Worm (Caenorhabditis elegans) whole organism, young adult: ENCODE data around the gene R07B1.11.

ENCODE experiments used
- B0261.1 ChIP-seq: sonication (generic microtip); optimal IDR thresholded peaks from 2 replicates; lab custom pipeline; 2016; ENCODE audit warnings: mild to moderate bottlenecking, missing genetic modification characterization, moderate library complexity, missing compliant biosample characterization
- B0336.3 ChIP-seq: fragments of 200-800 bp; sonication (Bioruptor generic); IDR thresholded peaks from 2 replicates; pipeline ENCODE4 v1.3.6; 2022; ENCODE audit warnings: missing genetic modification characterization, missing compliant biosample characterization
- C17E4.6 ChIP-seq: fragments of 200-800 bp; sonication (Bioruptor generic); IDR thresholded peaks from 2 replicates; pipeline ENCODE4 v1.3.6; 2022; ENCODE audit warnings: missing genetic modification reagents, missing genetic modification characterization, missing compliant biosample characterization
- D2030.7 ChIP-seq: fragments of 200-800 bp; sonication (Bioruptor generic); IDR thresholded peaks from 2 replicates; pipeline ENCODE4 v1.3.6; 2022; ENCODE audit warnings: missing genetic modification reagents, missing genetic modification characterization, missing compliant biosample characterization
- F39B2.1 ChIP-seq: fragments of 200-800 bp; sonication (Bioruptor generic); IDR thresholded peaks from 2 replicates; pipeline ENCODE4 v1.3.6; 2022; ENCODE audit warnings: missing genetic modification reagents, missing genetic modification characterization, missing compliant biosample characterization
- F52B5.7 ChIP-seq: sonication (generic microtip); optimal IDR thresholded peaks from 2 replicates; lab custom pipeline; 2016; ENCODE audit warnings: mild to moderate bottlenecking, missing genetic modification characterization, missing compliant biosample characterization
- F55B11.4 ChIP-seq: sonication (generic microtip); optimal IDR thresholded peaks from 2 replicates; lab custom pipeline; 2016; ENCODE audit warnings: missing compliant biosample characterization, missing genetic modification characterization, borderline replicate concordance; ENCODE audit not compliant: insufficient read depth
- F57C9.4 ChIP-seq: sonication (generic microtip); optimal IDR thresholded peaks from 2 replicates; lab custom pipeline; 2017; ENCODE audit warnings: mild to moderate bottlenecking, missing genetic modification characterization, missing compliant biosample characterization
- Y53G8AR.9 ChIP-seq: fragments of 200-800 bp; sonication (Bioruptor generic); conservative IDR thresholded peaks from 2 replicates; pipeline ENCODE4 v1.3.6; 2022; ENCODE audit warnings: missing genetic modification reagents, missing genetic modification characterization, missing compliant biosample characterization
- akir-1 ChIP-seq: fragments of 200-800 bp; sonication (Bioruptor generic); optimal IDR thresholded peaks from 2 replicates; lab custom pipeline; 2018; ENCODE audit warnings: mild to moderate bottlenecking, missing genetic modification characterization, moderate library complexity, missing compliant biosample characterization
- athp-1 ChIP-seq: sonication (generic microtip); optimal IDR thresholded peaks from 2 replicates; lab custom pipeline; 2017; ENCODE audit warnings: mild to moderate bottlenecking, missing genetic modification characterization, missing compliant biosample characterization
- cebp-1 ChIP-seq, 2 experiments: fragments of 200-800 bp in 1 of 2; sonication (Bioruptor generic) in 1 of 2; sonication (generic microtip) in 1 of 2; IDR thresholded peaks in 1 of 2; optimal IDR thresholded peaks in 1 of 2; 2 replicates each; pipeline versions ENCODE4 v1.3.6 to Lab custom; 2017 to 2022; ENCODE audit warnings: missing compliant biosample characterization in 2 of 2, missing genetic modification characterization in 2 of 2, mild to moderate bottlenecking in 1 of 2, missing genetic modification reagents in 1 of 2, moderate library complexity in 1 of 2
- ceh-79 ChIP-seq: sonication (generic microtip); optimal IDR thresholded peaks from 2 replicates; lab custom pipeline; 2017; ENCODE audit warnings: mild to moderate bottlenecking, missing genetic modification characterization, missing compliant biosample characterization
- hlh-26 ChIP-seq: fragments of 200-800 bp; sonication (Bioruptor generic); conservative IDR thresholded peaks from 2 replicates; pipeline ENCODE4 v1.3.6; 2022; ENCODE audit warnings: missing genetic modification reagents, missing genetic modification characterization, missing compliant biosample characterization
- hmg-1.2 ChIP-seq: fragments of 200-800 bp; sonication (Bioruptor generic); IDR thresholded peaks from 2 replicates; pipeline ENCODE4 v1.3.6; 2022; ENCODE audit warnings: missing genetic modification reagents, missing genetic modification characterization, missing compliant biosample characterization
- hrde-1 ChIP-seq: sonication (generic microtip); optimal IDR thresholded peaks from 2 replicates; lab custom pipeline; 2016; ENCODE audit warnings: missing genetic modification characterization, mild to moderate bottlenecking, missing compliant biosample characterization, moderate library complexity, missing genotype, missing genetic modification reagents, borderline replicate concordance
- hsf-1 ChIP-seq: fragments of 200-800 bp; sonication (Bioruptor generic); IDR thresholded peaks from 2 replicates; pipeline ENCODE4 v1.3.6; 2022; ENCODE audit warnings: missing genetic modification reagents, missing genetic modification characterization, missing compliant biosample characterization
- lin-40 ChIP-seq: sonication (generic microtip); optimal IDR thresholded peaks from 2 replicates; lab custom pipeline; 2016; ENCODE audit warnings: missing genetic modification characterization, mild to moderate bottlenecking, missing compliant biosample characterization, missing genotype, missing genetic modification reagents
- lin-54 ChIP-seq: fragments of 200-800 bp; sonication (Bioruptor generic); optimal IDR thresholded peaks from 2 replicates; lab custom pipeline; 2018; ENCODE audit warnings: mild to moderate bottlenecking, missing genetic modification characterization, missing compliant biosample characterization
- lsy-27 ChIP-seq: sonication (generic microtip); optimal IDR thresholded peaks from 2 replicates; lab custom pipeline; 2017; ENCODE audit warnings: missing genetic modification characterization, mild to moderate bottlenecking, missing compliant biosample characterization, antibody characterized with exemption, missing genotype, borderline replicate concordance; ENCODE audit not compliant: insufficient read depth
- madf-10 ChIP-seq: sonication (generic microtip); optimal IDR thresholded peaks from 2 replicates; lab custom pipeline; 2016; ENCODE audit warnings: mild to moderate bottlenecking, missing genetic modification characterization, missing compliant biosample characterization
- mcd-1 ChIP-seq: fragments of 200-800 bp; sonication (Bioruptor generic); IDR thresholded peaks from 2 replicates; pipeline ENCODE4 v1.3.6; 2022; ENCODE audit warnings: missing genetic modification reagents, missing genetic modification characterization, missing compliant biosample characterization
- mel-28 ChIP-seq: sonication (generic microtip); optimal IDR thresholded peaks from 2 replicates; lab custom pipeline; 2016; ENCODE audit warnings: borderline replicate concordance, mild to moderate bottlenecking, missing genetic modification characterization, missing compliant biosample characterization
- nhr-179 ChIP-seq: sonication (generic microtip); optimal IDR thresholded peaks from 2 replicates; lab custom pipeline; 2016; ENCODE audit warnings: mild to moderate bottlenecking, missing genetic modification characterization, missing compliant biosample characterization
- rcor-1 ChIP-seq: fragments of 200-800 bp; sonication (Bioruptor generic); IDR thresholded peaks from 2 replicates; pipeline ENCODE4 v1.3.6; 2022; ENCODE audit warnings: missing genetic modification reagents, missing genetic modification characterization, missing compliant biosample characterization
- sdz-38 ChIP-seq: sonication (generic microtip); optimal IDR thresholded peaks from 2 replicates; lab custom pipeline; 2016; ENCODE audit warnings: missing genotype, missing genetic modification characterization, missing compliant biosample characterization
- somi-1 ChIP-seq: fragments of 200-800 bp; sonication (Bioruptor generic); optimal IDR thresholded peaks from 2 replicates; lab custom pipeline; 2018; ENCODE audit warnings: mild to moderate bottlenecking, missing genetic modification characterization, missing compliant biosample characterization
- tbp1 ChIP-seq: fragments of 200-800 bp; sonication (Bioruptor generic); optimal IDR thresholded peaks from 2 replicates; lab custom pipeline; 2018; ENCODE audit warnings: mild to moderate bottlenecking, missing genetic modification characterization, missing compliant biosample characterization
- tbx-9 ChIP-seq: sonication (generic microtip); optimal IDR thresholded peaks from 2 replicates; lab custom pipeline; 2016; ENCODE audit warnings: borderline replicate concordance, missing genetic modification characterization, inconsistent platforms, missing compliant biosample characterization
- xnd-1 ChIP-seq: sonication (generic microtip); optimal IDR thresholded peaks from 2 replicates; lab custom pipeline; 2016; ENCODE audit warnings: missing genotype, missing genetic modification reagents, missing genetic modification characterization, missing compliant biosample characterization
- zfh-2 ChIP-seq: fragments of 200-800 bp; sonication (Bioruptor generic); conservative IDR thresholded peaks from 2 replicates; pipeline ENCODE4 v1.3.6; 2022; ENCODE audit warnings: missing genetic modification reagents, missing genetic modification characterization, missing compliant biosample characterization
- ztf-22 ChIP-seq: fragments of 200-800 bp; sonication (Bioruptor generic); optimal IDR thresholded peaks from 2 replicates; lab custom pipeline; 2018; ENCODE audit warnings: mild to moderate bottlenecking, missing genetic modification characterization, moderate library complexity, missing compliant biosample characterization

R07B1.11 gene

ce11 chrX:9856618-9857017 is at the start of gene R07B1.11:
Gene R07B1.11, plus strand, starts transcription at chrX:9856918.
- TF ChIP-seq hsf-1 (GFP tag; lab: Robert Waterston, UW) = no peak
- TF ChIP-seq ztf-22 = no peak
- TF ChIP-seq B0261.1 (tag; lab: Kevin White, UChicago) = no peak
- no peak for TF ChIP-seq tbp1
- no peak for TF ChIP-seq tbx-9 (tag; lab: Kevin White, UChicago)
- no peak for TF ChIP-seq F55B11.4 (tag; lab: Kevin White, UChicago)
- no peak for TF ChIP-seq athp-1 (tag; lab: Kevin White, UChicago)
- TF ChIP-seq lin-54 (GFP tag; lab: Kevin White, UChicago) = no peak
- no peak for TF ChIP-seq lsy-27 (tag; lab: Kevin White, UChicago)
- TF ChIP-seq rcor-1 (GFP tag; lab: Robert Waterston, UW) = no peak
- no peak for TF ChIP-seq F52B5.7 (tag; lab: Kevin White, UChicago)
- TF ChIP-seq ceh-79 (tag; lab: Kevin White, UChicago) = no peak
- no peak for TF ChIP-seq B0336.3 (GFP tag; lab: Robert Waterston, UW)
- TF ChIP-seq xnd-1 = no peak

- TF ChIP-seq zfh-2 (GFP tag; lab: Robert Waterston, UW) (peak; percentile 86), madf-10 (tag; lab: Kevin White, UChicago) (peak; percentile 3), F57C9.4 (tag; lab: Kevin White, UChicago) (no peak)
These were observed 49.2 kb upstream of the R07B1.11 start, which contains the start of gene lgc-47 for ce11 chrX:9807377-9808048. Gene lgc-47, minus strand, starts transcription at chrX:9807662.

DNA sequence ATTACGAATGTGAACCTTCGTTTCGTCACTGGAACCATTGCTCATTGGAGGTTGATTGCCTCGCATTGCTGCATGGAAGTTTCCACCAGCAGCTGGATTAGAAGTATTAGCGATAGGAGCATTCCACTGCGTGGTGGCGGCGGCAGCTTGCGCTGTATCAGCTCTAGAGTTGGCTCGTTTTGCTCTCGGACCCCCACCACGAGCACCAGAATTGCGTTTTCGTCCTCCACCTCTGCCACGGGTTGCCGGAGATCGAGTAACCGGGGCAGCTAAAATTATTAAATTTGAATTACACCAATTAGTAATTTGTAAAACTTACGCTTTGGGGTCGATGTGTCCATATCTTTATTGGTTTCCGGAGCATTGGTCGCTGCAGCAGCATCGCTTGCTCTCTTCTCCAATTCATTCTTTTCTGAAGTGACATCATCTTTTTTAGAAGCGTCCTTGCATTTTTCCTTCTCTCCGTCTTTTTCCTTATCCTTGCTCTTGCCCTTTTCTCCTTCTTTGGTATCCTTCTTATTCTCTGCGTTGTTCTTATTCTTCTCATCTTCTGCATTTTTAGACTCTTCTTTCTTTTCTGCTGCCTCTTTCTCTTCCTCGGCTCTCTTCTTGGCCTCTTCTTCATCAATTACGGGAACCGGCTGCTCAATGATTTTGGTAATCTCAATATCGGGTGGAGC is 42.4 kb upstream of the R07B1.11 start:
- TF ChIP-seq sdz-38 (tag; lab: Kevin White, UChicago) = no peak
- no peak for TF ChIP-seq lin-40
- TF ChIP-seq cebp-1 (GFP tag; IDR thresholded peaks at IDR 0.05; lab: Robert Waterston, UW) = no peak
- TF ChIP-seq cebp-1 (tag; optimal IDR thresholded peaks at IDR 0.05; lab: Kevin White, UChicago) = no peak
- TF ChIP-seq Y53G8AR.9 (GFP tag; lab: Robert Waterston, UW) = no peak
- no peak for TF ChIP-seq hlh-26
- TF ChIP-seq somi-1 (GFP tag; lab: Kevin White, UChicago) = no peak
- no peak for TF ChIP-seq akir-1
- peak; percentile 52 for TF ChIP-seq zfh-2 (GFP tag; lab: Robert Waterston, UW)
- TF ChIP-seq mel-28 (tag; lab: Kevin White, UChicago) = no peak
- no peak for TF ChIP-seq hrde-1
- no peak for TF ChIP-seq D2030.7 (GFP tag; lab: Robert Waterston, UW)
- TF ChIP-seq F39B2.1 (GFP tag; lab: Robert Waterston, UW) = no peak
- no peak for TF ChIP-seq lsy-27 (tag; lab: Kevin White, UChicago)
- TF ChIP-seq C17E4.6 (GFP tag; lab: Robert Waterston, UW) = no peak
- 0 out of 2 replicates have a peak, but pooled peaks have one; percentile 7 for TF ChIP-seq mcd-1 (GFP tag; lab: Robert Waterston, UW)
- no peak for TF ChIP-seq hmg-1.2 (GFP tag; lab: Robert Waterston, UW)
- no peak for TF ChIP-seq nhr-179 (tag; lab: Kevin White, UChicago)
- TF ChIP-seq, all 124 proteins: peak for 2
